Worm (Caenorhabditis elegans) whole organism, young adult: ENCODE data around the gene hum-4.

Experiments
- Y56A3A.18 ChIP-seq: fragments of 200-800 bp; sonication (Bioruptor generic); IDR thresholded peaks from 2 replicates; pipeline ENCODE4 v1.3.6; 2022; ENCODE audit warnings: missing genetic modification reagents, missing genetic modification characterization, missing compliant biosample characterization
- bed-1 ChIP-seq: fragments of 200-800 bp; sonication (Bioruptor generic); IDR thresholded peaks from 2 replicates; pipeline ENCODE4 v1.3.6; 2022; ENCODE audit warnings: missing genetic modification reagents, missing genetic modification characterization, missing compliant biosample characterization
- egl-18 ChIP-seq: fragments of 200-800 bp; sonication (Bioruptor generic); IDR thresholded peaks from 2 replicates; pipeline ENCODE4 v1.3.6; 2022; ENCODE audit warnings: missing genetic modification reagents, missing genetic modification characterization, missing compliant biosample characterization

DNA sequence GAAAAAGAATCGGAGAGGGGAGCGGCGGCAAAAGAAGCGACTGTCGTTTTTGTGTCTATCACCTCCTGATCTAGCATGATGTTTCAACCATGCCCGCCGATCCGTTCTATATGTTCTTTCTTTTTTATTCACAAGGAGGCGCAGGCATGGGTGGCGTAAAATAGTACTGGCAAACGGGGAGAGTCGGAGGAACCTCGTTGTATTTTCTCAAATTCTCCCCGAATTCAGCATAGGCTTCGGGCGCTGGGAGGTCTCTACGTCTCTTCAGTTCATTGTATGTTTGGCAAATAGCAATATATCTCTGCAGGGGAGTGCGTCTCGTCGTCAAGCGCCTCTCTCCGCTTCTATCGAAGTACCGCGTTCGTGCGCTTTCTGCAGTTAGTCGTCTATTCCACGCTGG lies 31.8 kb upstream of the hum-4 start, which contains the start of gene lin-14:
- no peak for TF ChIP-seq Y56A3A.18 (GFP tag; lab: Robert Waterston, UW)
- no peak for TF ChIP-seq bed-1 (GFP tag; lab: Robert Waterston, UW)
- no peak for TF ChIP-seq egl-18 (GFP tag; lab: Robert Waterston, UW)
